Worm (Caenorhabditis elegans): Measurements from ENCODE around the gene lin-5.

lin-5 gene

DNA sequence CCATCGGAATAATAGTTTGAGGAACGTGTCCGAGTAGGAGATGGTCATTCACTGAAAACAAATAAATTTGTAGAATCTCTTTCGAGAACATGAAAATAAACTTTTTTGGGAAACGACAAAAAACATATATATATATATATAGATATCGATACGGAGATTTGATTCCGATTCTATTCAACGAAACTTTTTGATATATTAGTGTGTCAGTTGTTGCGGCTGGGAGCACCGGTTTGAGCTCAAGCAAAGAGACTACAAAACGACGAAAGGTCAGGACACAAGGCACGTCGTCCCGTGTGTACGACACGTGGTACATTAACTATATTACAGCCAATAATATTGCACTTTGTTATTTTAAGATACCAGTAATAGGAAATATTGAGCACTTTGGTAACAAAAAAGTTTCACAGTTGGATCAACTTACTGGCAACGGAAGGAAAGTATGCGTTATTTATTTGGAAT lies 47.2 kb downstream of the lin-5 start, which contains the start of gene best-23 (continued):
- TF ChIP-seq tlp-1 (tag; optimal IDR thresholded peaks at IDR 0.05) (no peak), nhr-71 (tag; optimal IDR thresholded peaks at IDR 0.05) (peak; percentile 76), lin-14 (GFP tag; optimal IDR thresholded peaks at IDR 0.05) (peak; percentile 66), vab-15 (tag; optimal IDR thresholded peaks at IDR 0.05) (no peak), nhr-19 (GFP tag; conservative IDR thresholded peaks at IDR 0.05) (peak; percentile 61), lin-13 (GFP tag; optimal IDR thresholded peaks at IDR 0.05) (no peak), nhr-11 (tag; optimal IDR thresholded peaks at IDR 0.05) (no peak), pqm-1 (tag; optimal IDR thresholded peaks at IDR 0.05) (no peak), fos-1 (tag; optimal IDR thresholded peaks at IDR 0.05) (no peak), fkh-8 (tag; optimal IDR thresholded peaks at IDR 0.05) (no peak)

DNA sequence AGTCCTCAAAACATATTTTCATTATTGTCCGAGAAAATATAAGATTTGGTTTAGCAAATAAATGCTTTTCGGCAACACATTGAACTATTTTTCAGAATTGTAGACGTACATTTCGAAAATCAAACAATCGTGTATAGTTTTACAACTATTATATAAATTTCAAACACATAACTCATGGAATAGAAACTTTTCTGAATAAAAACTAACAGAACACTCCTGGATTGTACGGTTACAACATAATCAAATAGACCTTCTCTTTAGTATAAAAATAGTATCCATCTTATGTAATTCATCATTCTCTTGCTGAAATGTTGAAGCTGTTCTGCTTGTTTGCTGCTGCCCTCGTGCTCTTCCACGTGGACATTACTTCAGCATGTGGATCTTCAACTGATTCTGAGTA lies 50.6 kb downstream of the lin-5 start, which contains the start of gene ZK675.4:
ZK675.4 (plus strand) TSS at position 301 of the 400 bp plus-strand sequence.
- TF ChIP-seq egl-13 (tag; optimal IDR thresholded peaks at IDR 0.05): no peak
- TF ChIP-seq efl-1 (optimal IDR thresholded peaks at IDR 0.05): no peak
- no peak for TF ChIP-seq efl-1 (GFP tag; optimal IDR thresholded peaks at IDR 0.05 in 1 of 2)
- no peak for TF ChIP-seq tbx-2 (tag; optimal IDR thresholded peaks at IDR 0.05)
- no peak for TF ChIP-seq F16B12.6 (tag; optimal IDR thresholded peaks at IDR 0.05)
- no peak for TF ChIP-seq swsn-7 (tag; optimal IDR thresholded peaks at IDR 0.05)
- TF ChIP-seq hlh-17 (GFP tag; optimal IDR thresholded peaks at IDR 0.05; ENCODE audit: borderline replicate concordance): no peak
- TF ChIP-seq nhr-90 (tag; optimal IDR thresholded peaks at IDR 0.05; ENCODE audit: poor library complexity): no peak
- no peak for TF ChIP-seq ceh-8 (GFP tag; optimal IDR thresholded peaks at IDR 0.05)
- no peak for TF ChIP-seq egl-27 (tag; optimal IDR thresholded peaks at IDR 0.05)
- TF ChIP-seq fos-1 (tag; optimal IDR thresholded peaks at IDR 0.05): no peak
- no peak for TF ChIP-seq hpl-2 (GFP tag; optimal IDR thresholded peaks at IDR 0.05)
- no peak for TF ChIP-seq Y116A8C.19 (tag; optimal IDR thresholded peaks at IDR 0.05; ENCODE audit: borderline replicate concordance)
- TF ChIP-seq zip-4 (GFP tag; optimal IDR thresholded peaks at IDR 0.05): no peak
- TF ChIP-seq fkh-8 (tag; optimal IDR thresholded peaks at IDR 0.05): no peak
- TF ChIP-seq lin-13 (GFP tag; optimal IDR thresholded peaks at IDR 0.05): no peak
- TF ChIP-seq lir-3 (tag; optimal IDR thresholded peaks at IDR 0.05; ENCODE audit: poor library complexity): no peak
- no peak for TF ChIP-seq unc-62 (GFP tag; optimal IDR thresholded peaks at IDR 0.05)
- no peak for TF ChIP-seq alr-1 (tag; optimal IDR thresholded peaks at IDR 0.05; ENCODE audit: borderline replicate concordance)
- no peak for TF ChIP-seq nhr-71 (tag; optimal IDR thresholded peaks at IDR 0.05)
